Fruit fly (Drosophila melanogaster): ENCODE measurements around the gene dpr9.

dpr9 gene

dm6 chr3R:15076963-15077362 lies at the start of gene dpr9:
Gene dpr9 (minus strand): TSS chr3R:15077206.
- TF ChIP-seq cic (GFP tag; optimal IDR thresholded peaks at IDR 0.05) (no peak), pad (GFP tag; optimal IDR thresholded peaks at IDR 0.05) (peak; percentile 40)

DNA sequence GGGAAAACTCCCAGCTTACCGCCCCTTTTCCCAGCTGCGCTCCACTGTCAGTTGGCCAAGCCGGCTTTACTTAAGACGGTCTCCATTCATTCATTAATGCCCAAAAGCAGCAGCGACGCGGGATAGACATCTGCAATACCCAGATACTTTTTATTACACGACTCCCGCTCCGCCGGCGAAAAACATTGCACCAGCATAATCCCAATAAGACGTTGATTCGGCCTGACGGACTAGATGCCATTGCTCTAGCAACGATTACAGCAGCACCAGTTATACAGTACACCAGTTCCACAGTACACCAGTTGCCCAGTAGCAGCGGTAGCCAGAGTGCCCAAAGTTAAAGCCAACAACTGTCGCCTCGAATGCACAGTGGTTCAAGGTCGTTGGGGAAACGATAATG lies 48.8 kb upstream of the dpr9 start:
- no peak for TF ChIP-seq Hr96 (GFP tag; optimal IDR thresholded peaks at IDR 0.05)
- TF ChIP-seq kay (GFP tag; ENCODE audit: borderline replicate concordance): no peak
- TF ChIP-seq cnc (optimal IDR thresholded peaks at IDR 0.05): no peak
- no peak for TF ChIP-seq CG12768 (GFP tag; optimal IDR thresholded peaks at IDR 0.05)
- TF ChIP-seq CG1620 (GFP tag; optimal IDR thresholded peaks at IDR 0.05): no peak
- no peak for TF ChIP-seq cic (GFP tag; optimal IDR thresholded peaks at IDR 0.05)
- TF ChIP-seq Clk (GFP tag; optimal IDR thresholded peaks at IDR 0.05): no peak
- no peak for TF ChIP-seq Mnt (GFP tag; optimal IDR thresholded peaks at IDR 0.05)
- TF ChIP-seq CG11617 (GFP tag; optimal IDR thresholded peaks at IDR 0.05): no peak

DNA sequence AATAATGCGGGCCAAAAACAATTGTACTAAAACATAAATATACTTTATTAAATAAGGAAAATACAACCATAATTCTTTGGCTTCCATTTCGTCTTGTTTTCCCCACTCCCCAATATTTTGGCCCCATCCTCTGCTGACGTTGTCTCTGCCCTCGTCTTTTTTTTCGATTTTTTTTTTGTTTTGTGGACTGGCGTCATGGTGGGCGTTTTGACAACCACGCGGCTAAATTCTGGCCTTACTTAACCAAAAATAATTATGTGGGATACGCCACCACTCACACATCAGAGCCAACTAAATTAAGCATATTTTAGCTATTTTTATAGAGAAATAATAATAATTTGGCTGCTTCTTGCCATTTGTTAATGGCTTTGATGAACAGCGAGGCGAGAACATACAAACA lies 47.6 kb upstream of the dpr9 start:
- TF ChIP-seq tj (GFP tag; optimal IDR thresholded peaks at IDR 0.05): no peak
- no peak for TF ChIP-seq Mnt (GFP tag; optimal IDR thresholded peaks at IDR 0.05)
- no peak for TF ChIP-seq pad (GFP tag; optimal IDR thresholded peaks at IDR 0.05)
- no peak for TF ChIP-seq bab1 (GFP tag; optimal IDR thresholded peaks at IDR 0.05)
- TF ChIP-seq toe (GFP tag; optimal IDR thresholded peaks at IDR 0.05): no peak
- no peak for TF ChIP-seq kay (GFP tag; ENCODE audit: borderline replicate concordance)
- TF ChIP-seq CG14711 (tag; optimal IDR thresholded peaks at IDR 0.05): no peak
- no peak for TF ChIP-seq CG33017 (tag; optimal IDR thresholded peaks at IDR 0.05)
- TF ChIP-seq CG7045 (GFP tag; optimal IDR thresholded peaks at IDR 0.05): no peak
- TF ChIP-seq CG7101 (tag; optimal IDR thresholded peaks at IDR 0.05): no peak
- no peak for TF ChIP-seq ovo (GFP tag; optimal IDR thresholded peaks at IDR 0.05)

DNA sequence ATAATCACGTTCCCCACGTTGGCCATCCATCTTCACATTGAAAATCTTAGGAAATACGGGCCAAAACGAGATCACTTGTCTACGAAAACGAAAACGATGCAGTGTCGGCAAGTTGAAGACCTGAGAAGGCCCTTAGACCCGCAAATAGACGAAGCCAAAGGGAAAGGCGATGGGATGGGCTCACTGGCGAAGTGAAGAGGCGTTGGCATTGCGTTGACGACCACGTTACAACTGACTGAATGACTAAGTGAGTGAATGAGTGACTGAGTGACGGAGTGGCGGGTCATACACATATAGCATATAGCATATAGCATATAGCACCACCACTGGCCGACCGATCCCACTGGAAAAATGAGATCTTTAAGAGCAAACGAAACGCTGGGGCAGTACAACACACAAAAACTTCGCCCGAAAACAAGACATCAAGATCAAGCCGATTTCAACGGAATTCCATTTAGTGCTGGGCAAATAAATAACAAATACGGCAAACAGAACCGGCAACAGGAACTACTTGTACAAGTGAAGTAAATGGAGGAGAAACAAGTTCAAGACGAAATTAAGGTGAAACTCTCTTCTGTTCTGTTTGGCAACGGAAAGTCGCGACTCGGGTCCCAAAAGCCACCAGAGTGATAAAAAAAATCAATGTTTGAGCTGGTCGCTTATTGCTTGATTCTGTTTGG lies 46.2 kb upstream of the dpr9 start:
- TF ChIP-seq tj (GFP tag; optimal IDR thresholded peaks at IDR 0.05): no peak
- TF ChIP-seq kay (GFP tag; ENCODE audit: borderline replicate concordance): no peak
- no peak for TF ChIP-seq CG14711 (tag; optimal IDR thresholded peaks at IDR 0.05)
- TF ChIP-seq Hr96 (GFP tag; optimal IDR thresholded peaks at IDR 0.05): no peak
- no peak for TF ChIP-seq CG33017 (tag; optimal IDR thresholded peaks at IDR 0.05)
- no peak for TF ChIP-seq CG7045 (GFP tag; optimal IDR thresholded peaks at IDR 0.05)
- TF ChIP-seq toe (GFP tag; optimal IDR thresholded peaks at IDR 0.05): no peak
- TF ChIP-seq CG5204 (GFP tag; optimal IDR thresholded peaks at IDR 0.05): no peak
- TF ChIP-seq CG12768 (GFP tag; optimal IDR thresholded peaks at IDR 0.05): no peak
- no peak for TF ChIP-seq Clk (GFP tag; optimal IDR thresholded peaks at IDR 0.05)
- TF ChIP-seq CG11617 (GFP tag; optimal IDR thresholded peaks at IDR 0.05): no peak

- TF ChIP-seq bab1 (GFP tag; optimal IDR thresholded peaks at IDR 0.05): no peak
- no peak for TF ChIP-seq cic (GFP tag; optimal IDR thresholded peaks at IDR 0.05)
- no peak for TF ChIP-seq CG7045 (GFP tag; optimal IDR thresholded peaks at IDR 0.05)
- no peak for TF ChIP-seq CG1620 (GFP tag; optimal IDR thresholded peaks at IDR 0.05)
- no peak for TF ChIP-seq toe (GFP tag; optimal IDR thresholded peaks at IDR 0.05)
- no peak for TF ChIP-seq Hr96 (GFP tag; optimal IDR thresholded peaks at IDR 0.05)
- TF ChIP-seq Mnt (GFP tag; optimal IDR thresholded peaks at IDR 0.05): no peak
- TF ChIP-seq CG11617 (GFP tag; optimal IDR thresholded peaks at IDR 0.05): no peak
- no peak for TF ChIP-seq Crg-1 (GFP tag; optimal IDR thresholded peaks at IDR 0.05)
- TF ChIP-seq CG33017 (tag; optimal IDR thresholded peaks at IDR 0.05): no peak
- TF ChIP-seq tj (GFP tag; optimal IDR thresholded peaks at IDR 0.05): no peak
- TF ChIP-seq pad (GFP tag; optimal IDR thresholded peaks at IDR 0.05): no peak
- no peak for TF ChIP-seq Clk (GFP tag; optimal IDR thresholded peaks at IDR 0.05)
- no peak for TF ChIP-seq CG14711 (tag; optimal IDR thresholded peaks at IDR 0.05)
- no peak for TF ChIP-seq cnc (optimal IDR thresholded peaks at IDR 0.05)
- TF ChIP-seq CG5204 (GFP tag; optimal IDR thresholded peaks at IDR 0.05): no peak
- TF ChIP-seq kay (GFP tag; ENCODE audit: borderline replicate concordance): no peak
Observed at dm6 chr3R:15121599-15122394, 44.8 kb upstream of the dpr9 start.

DNA sequence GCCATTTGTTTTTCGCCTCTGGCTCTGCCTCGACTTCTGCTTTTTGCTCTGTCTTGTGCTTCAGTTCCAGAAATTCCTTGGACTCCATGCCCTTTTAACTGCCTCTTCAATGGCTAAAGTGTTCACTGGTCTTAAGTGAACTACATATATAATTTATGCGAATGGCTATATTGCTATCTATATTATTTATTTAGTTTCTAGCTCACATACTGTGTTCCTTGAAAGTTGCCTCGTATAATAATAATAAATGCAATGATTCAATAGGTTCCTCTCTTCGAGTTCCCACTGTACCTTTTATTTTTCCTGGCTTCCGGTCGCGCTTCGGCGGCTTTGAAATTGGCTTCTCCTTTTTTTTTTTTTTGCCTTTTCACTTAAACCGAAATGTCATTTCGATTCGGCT lies 42.7 kb upstream of the dpr9 start:
- TF ChIP-seq bab1 (GFP tag; optimal IDR thresholded peaks at IDR 0.05) (no peak), CG7101 (tag; optimal IDR thresholded peaks at IDR 0.05) (no peak), CG12768 (GFP tag; optimal IDR thresholded peaks at IDR 0.05) (no peak), CG33017 (tag; optimal IDR thresholded peaks at IDR 0.05) (no peak), kay (GFP tag; ENCODE audit: borderline replicate concordance) (no peak), Mnt (GFP tag; optimal IDR thresholded peaks at IDR 0.05) (no peak), CG7045 (GFP tag; optimal IDR thresholded peaks at IDR 0.05) (no peak), Hr96 (GFP tag; optimal IDR thresholded peaks at IDR 0.05) (no peak)

- TF ChIP-seq CG11617 (GFP tag; optimal IDR thresholded peaks at IDR 0.05) (no peak), CG7045 (GFP tag; optimal IDR thresholded peaks at IDR 0.05) (no peak), cic (GFP tag; optimal IDR thresholded peaks at IDR 0.05) (no peak), pad (GFP tag; optimal IDR thresholded peaks at IDR 0.05) (no peak), Clk (GFP tag; optimal IDR thresholded peaks at IDR 0.05) (no peak), Hr96 (GFP tag; optimal IDR thresholded peaks at IDR 0.05) (no peak), CG5204 (GFP tag; optimal IDR thresholded peaks at IDR 0.05) (no peak), CG14711 (tag; optimal IDR thresholded peaks at IDR 0.05) (no peak), Mnt (GFP tag; optimal IDR thresholded peaks at IDR 0.05) (no peak), CG12768 (GFP tag; optimal IDR thresholded peaks at IDR 0.05) (no peak), CG7101 (tag; optimal IDR thresholded peaks at IDR 0.05) (no peak), kay (GFP tag; ENCODE audit: borderline replicate concordance) (no peak), ovo (GFP tag; optimal IDR thresholded peaks at IDR 0.05) (no peak), cnc (optimal IDR thresholded peaks at IDR 0.05) (no peak)
Observed at dm6 chr3R:15117765-15118164, 40.8 kb upstream of the dpr9 start.

All from whole organism, adult.